Fruit fly (Drosophila melanogaster): ENCODE results near the gene NdufV3.

DNA sequence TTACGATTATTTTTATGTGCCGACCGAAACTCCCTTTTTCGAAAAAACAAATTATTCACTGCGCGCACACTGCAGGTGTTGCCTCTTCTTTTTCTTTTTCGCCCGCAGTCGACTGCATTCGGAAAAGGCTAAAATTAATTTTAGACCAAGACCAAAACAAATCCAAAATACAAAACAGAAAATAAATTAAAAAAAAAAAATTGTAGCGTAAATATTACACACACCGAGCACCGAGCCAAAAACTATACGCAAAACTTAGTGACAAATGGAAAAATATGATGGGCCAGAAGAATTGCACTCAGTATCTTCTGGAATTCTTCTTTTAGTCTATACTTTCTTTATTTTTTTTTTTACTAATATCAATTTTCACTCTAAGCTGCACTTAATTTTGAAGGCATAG lies 47.1 kb upstream of the NdufV3 start, which contains the start of gene CG44422:
- TF ChIP-seq CTCF (optimal IDR thresholded peaks at IDR 0.05): no peak
- no peak for TF ChIP-seq CG8478 (optimal IDR thresholded peaks at IDR 0.05)

All from S2 (cell line).